Fruit fly (Drosophila melanogaster) whole organism, embryonic: ENCODE results near the gene CG11396.

ENCODE experiments used
- Bgb ChIP-seq: fragments of 200-800 bp; sonication (Bioruptor generic); IDR thresholded peaks from 2 replicates; pipeline ENCODE4 v1.3.6; 2022; ENCODE audit warnings: missing biosample characterization, missing genetic modification characterization; ENCODE audit not compliant: partially characterized antibody
- C15 ChIP-seq: fragments of 200-800 bp; sonication (Bioruptor generic); IDR thresholded peaks from 3 replicates; pipeline ENCODE4 v1.3.6; 2022; ENCODE audit warnings: missing biosample characterization, missing genetic modification characterization
- CG10267 ChIP-seq: fragments of 200-800 bp; sonication (Bioruptor generic); optimal IDR thresholded peaks from 2 replicates; lab custom pipeline; 2018; ENCODE audit warnings: missing biosample characterization, mild to moderate bottlenecking, missing genetic modification characterization, moderate library complexity
- CG13287 ChIP-seq: fragments of 200-800 bp; sonication (Bioruptor generic); IDR thresholded peaks from 2 replicates; pipeline ENCODE4 v1.3.6; 2022; ENCODE audit warnings: missing biosample characterization, missing genetic modification characterization; ENCODE audit not compliant: partially characterized antibody
- CG2129 ChIP-seq: fragments of 200-800 bp; sonication (Bioruptor generic); IDR thresholded peaks from 2 replicates; pipeline ENCODE4 v1.3.6; 2022; ENCODE audit warnings: missing biosample characterization, missing genetic modification characterization; ENCODE audit not compliant: partially characterized antibody
- CG33213 ChIP-seq: fragments of 200-800 bp; sonication (Bioruptor generic); optimal IDR thresholded peaks from 3 replicates; lab custom pipeline; 2016; ENCODE audit warnings: missing biosample characterization, missing genetic modification characterization
- CG7745 ChIP-seq: fragments of 200-800 bp; sonication (Bioruptor generic); optimal IDR thresholded peaks from 2 replicates; lab custom pipeline; 2018; ENCODE audit warnings: missing biosample characterization, mild to moderate bottlenecking, missing genetic modification characterization, moderate library complexity
- H2.0 ChIP-seq: fragments of 200-800 bp; sonication (Bioruptor generic); IDR thresholded peaks from 2 replicates; pipeline ENCODE4 v1.3.6; 2022; ENCODE audit warnings: missing biosample characterization, missing genetic modification characterization
- abd-A ChIP-seq: fragments of 200-800 bp; sonication (Bioruptor generic); optimal IDR thresholded peaks from 3 replicates; lab custom pipeline; 2019; ENCODE audit warnings: missing biosample characterization, mild to moderate bottlenecking, missing genetic modification characterization, moderate library complexity
- fd102C ChIP-seq: fragments of 200-800 bp; sonication (Bioruptor generic); optimal IDR thresholded peaks from 2 replicates; lab custom pipeline; 2018; ENCODE audit warnings: missing biosample characterization, mild to moderate bottlenecking, missing genetic modification characterization, moderate library complexity
- inv ChIP-seq: fragments of 200-800 bp; sonication (Bioruptor generic); IDR thresholded peaks from 2 replicates; pipeline ENCODE4 v1.3.6; 2022; ENCODE audit warnings: missing biosample characterization, missing genetic modification characterization; ENCODE audit not compliant: partially characterized antibody
- mirr ChIP-seq: fragments of 200-800 bp; sonication (Bioruptor generic); optimal IDR thresholded peaks from 3 replicates; lab custom pipeline; 2018; ENCODE audit warnings: missing biosample characterization, mild to moderate bottlenecking, missing genetic modification characterization

DNA sequence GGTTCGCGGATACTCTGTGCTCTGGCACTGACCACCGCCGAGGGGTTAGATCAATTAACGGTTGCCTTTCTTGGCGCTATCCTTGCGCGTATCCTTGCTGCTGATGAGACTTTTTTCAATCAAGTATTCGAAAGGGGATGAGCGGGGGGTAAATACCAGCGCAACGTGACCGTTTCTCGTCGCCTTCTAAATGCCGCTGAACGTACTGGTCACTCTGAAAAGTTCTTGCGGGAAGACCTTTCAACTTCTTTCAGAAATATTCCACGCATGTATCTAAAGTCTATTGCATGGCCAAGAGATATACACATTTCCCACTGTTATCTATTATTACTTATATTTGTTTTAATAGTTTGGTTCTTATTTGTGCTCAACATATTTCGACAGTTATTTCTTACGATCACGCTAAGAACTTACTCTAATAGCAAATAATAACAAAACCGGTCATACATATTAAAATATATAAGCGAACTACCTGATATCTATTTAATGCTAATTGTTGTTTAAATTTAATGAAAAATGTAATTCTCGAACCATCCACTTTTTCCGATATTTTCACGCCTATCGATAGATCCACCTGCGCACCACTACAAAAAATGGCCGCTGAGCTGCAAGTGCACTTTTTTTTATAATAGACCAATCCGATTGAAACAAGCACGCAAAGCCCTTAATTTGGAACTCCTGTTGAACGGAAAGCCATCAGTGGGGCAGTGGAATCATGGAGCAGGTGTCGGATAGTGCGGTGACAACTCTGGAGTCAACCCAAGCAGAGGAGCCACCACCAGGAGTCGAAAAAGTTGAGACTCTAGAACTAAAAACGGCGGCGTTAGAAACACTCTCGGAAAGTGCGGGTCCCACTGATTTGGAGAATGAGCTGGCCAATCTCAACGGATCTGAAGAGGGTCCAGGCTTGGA is 21.4 kb upstream of the CG11396 start, which contains the start of the genes CG3634 and HIPP1:
- TF ChIP-seq CG10267 (tag; lab: Kevin White, UChicago): peak; percentile 57
- no peak for TF ChIP-seq CG33213 (GFP tag; lab: Kevin White, UChicago)
- no peak for TF ChIP-seq C15 (GFP tag; lab: Robert Waterston, UW)
- no peak for TF ChIP-seq abd-A
- TF ChIP-seq mirr: no peak
- TF ChIP-seq inv (GFP tag; lab: Robert Waterston, UW): peak; percentile 56
- no peak for TF ChIP-seq H2.0
- peak; percentile 41; the same call in 1 of the 2 replicates for TF ChIP-seq Bgb (GFP tag; lab: Robert Waterston, UW)
- no peak for TF ChIP-seq CG2129 (GFP tag; lab: Robert Waterston, UW)
- TF ChIP-seq fd102C (GFP tag; lab: Kevin White, UChicago): no peak
- TF ChIP-seq CG7745: no peak
- TF ChIP-seq CG13287: peak; percentile 75
